Worm (Caenorhabditis elegans) whole organism, young adult: Measurements from ENCODE around the gene C02F4.4.
"Not testable (repeated sequence)": the region's sequence is repeated elsewhere in the genome, so short reads cannot be mapped to it uniquely, and the experiment has no call there.

Experiments
- F52B5.7 ChIP-seq: sonication (generic microtip); optimal IDR thresholded peaks from 2 replicates; lab custom pipeline; 2016; ENCODE audit warnings: mild to moderate bottlenecking, missing genetic modification characterization, missing compliant biosample characterization
- Y53F4B.3 ChIP-seq: fragments of 200-800 bp; sonication (Bioruptor generic); IDR thresholded peaks from 2 replicates; pipeline ENCODE4 v1.3.6; 2022; ENCODE audit warnings: missing genetic modification reagents, missing genetic modification characterization, missing compliant biosample characterization
- ama-1 ChIP-seq, 3 experiments: fragments of 150-350 bp in 1 of 3; sonication (generic microtip) in 2 of 3; optimal IDR thresholded peaks; 2 replicates each; lab custom pipeline; 2014 to 2018; ENCODE audit warnings: missing biosample characterization in 2 of 3, missing genetic modification characterization in 2 of 3, missing genetic modification reagents in 2 of 3
- aptf-2 ChIP-seq: fragments of 200-800 bp; sonication (Bioruptor generic); conservative IDR thresholded peaks from 2 replicates; pipeline ENCODE4 v1.3.6; 2022; ENCODE audit warnings: missing genetic modification reagents, missing genetic modification characterization, missing compliant biosample characterization
- ceh-79 ChIP-seq: sonication (generic microtip); optimal IDR thresholded peaks from 2 replicates; lab custom pipeline; 2017; ENCODE audit warnings: mild to moderate bottlenecking, missing genetic modification characterization, missing compliant biosample characterization
- him-1 ChIP-seq: sonication (generic microtip); optimal IDR thresholded peaks from 2 replicates; lab custom pipeline; 2016; ENCODE audit warnings: missing genotype, missing genetic modification reagents, missing genetic modification characterization, missing compliant biosample characterization
- hmg-20 ChIP-seq: fragments of 200-800 bp; sonication (Bioruptor generic); IDR thresholded peaks from 2 replicates; pipeline ENCODE4 v1.3.6; 2022; ENCODE audit warnings: missing genetic modification reagents, missing genetic modification characterization, missing compliant biosample characterization
- lin-26 ChIP-seq: fragments of 200-800 bp; sonication (Bioruptor generic); IDR thresholded peaks from 2 replicates; pipeline ENCODE4 v1.3.6; 2022; ENCODE audit warnings: missing genetic modification reagents, missing genetic modification characterization, missing compliant biosample characterization
- nfyb-1 ChIP-seq: fragments of 200-800 bp; sonication (Bioruptor generic); IDR thresholded peaks from 2 replicates; pipeline ENCODE4 v1.3.6; 2022; ENCODE audit warnings: missing genetic modification reagents, missing genetic modification characterization, missing compliant biosample characterization
- nhr-120 ChIP-seq: fragments of 200-800 bp; sonication (Bioruptor generic); IDR thresholded peaks from 2 replicates; pipeline ENCODE4 v1.3.6; 2022; ENCODE audit warnings: missing genetic modification characterization, missing compliant biosample characterization
- pha-4 ChIP-seq: fragments of 150-350 bp; sonication (generic microtip); optimal IDR thresholded peaks from 2 replicates; lab custom pipeline; 2014; ENCODE audit warnings: missing biosample characterization, missing genetic modification reagents, missing genetic modification characterization
- sea-2 ChIP-seq: fragments of 200-800 bp; sonication (Bioruptor generic); IDR thresholded peaks from 2 replicates; pipeline ENCODE4 v1.3.6; 2022; ENCODE audit warnings: missing genetic modification characterization, missing compliant biosample characterization

- not testable (repeated sequence) for TF ChIP-seq ama-1 (optimal IDR thresholded peaks at IDR 0.05; lab: Kevin White, UChicago); ama-1 (GFP tag; optimal IDR thresholded peaks at IDR 0.05; lab: Kevin White, UChicago); ceh-79; sea-2 (GFP tag; lab: Robert Waterston, UW); aptf-2 (GFP tag; lab: Robert Waterston, UW); hmg-20; Y53F4B.3 (GFP tag; lab: Robert Waterston, UW); pha-4 (tag; lab: Kevin White, UChicago); him-1 (tag; lab: Kevin White, UChicago); F52B5.7 (tag; lab: Kevin White, UChicago); nfyb-1 (GFP tag; lab: Robert Waterston, UW); nhr-120 (GFP tag; lab: Robert Waterston, UW)
- peak; percentile 71; the same call in 1 of the 2 replicates for TF ChIP-seq lin-26
Measured at ce11 chrIV:10548546-10548945, 33.5 kb upstream of the C02F4.4 start.
